Fruit fly (Drosophila melanogaster) Kc167 (cell line): ENCODE results near the gene kek4.

ENCODE experiments used
- Myc ChIP-seq: fragments of >200 bp; optimal IDR thresholded peaks from 2 replicates; lab custom pipeline; 2017; ENCODE audit warnings: missing external identifiers
- Sin3A ChIP-seq: fragments of >200 bp; optimal IDR thresholded peaks from 2 replicates; lab custom pipeline; 2018; ENCODE audit warnings: missing external identifiers
- insv ChIP-seq: fragments of >200 bp; optimal IDR thresholded peaks from 3 replicates; lab custom pipeline; 2018; ENCODE audit warnings: missing external identifiers
- psq ChIP-seq: fragments of >200 bp; optimal IDR thresholded peaks from 2 replicates; lab custom pipeline; 2017; ENCODE audit warnings: missing external identifiers
- ttk ChIP-seq: sonication (Bioruptor generic); optimal IDR thresholded peaks from 2 replicates; lab custom pipeline; 2017; ENCODE audit warnings: missing external identifiers

DNA sequence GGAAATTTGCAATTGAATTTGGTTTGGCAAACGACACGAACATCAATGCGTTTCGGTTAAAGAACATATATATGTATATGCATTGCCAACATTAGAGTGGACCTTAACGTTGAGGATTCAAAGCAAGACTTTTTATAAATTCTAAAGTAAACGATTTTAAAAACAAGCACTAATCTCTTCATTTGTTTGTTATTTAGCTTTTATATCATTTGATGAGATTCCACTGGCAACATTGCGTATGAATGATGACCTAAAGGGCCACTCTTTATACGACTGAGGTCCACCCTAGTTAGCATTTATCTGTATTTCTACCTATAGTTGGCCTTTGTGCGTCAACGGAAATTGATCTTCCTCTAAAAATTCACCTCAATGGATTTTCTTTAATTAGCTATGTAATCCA, 43.6 kb upstream of the kek4 start:
- no peak for TF ChIP-seq insv (lab: Kevin White, UChicago)
- TF ChIP-seq ttk (lab: Kevin White, UChicago) = no peak
- TF ChIP-seq Sin3A = no peak
- no peak for TF ChIP-seq psq (lab: Kevin White, UChicago)
- no peak for TF ChIP-seq Myc (lab: Kevin White, UChicago)
